Fruit fly (Drosophila melanogaster) whole organism, pupa: Measurements from ENCODE around the gene mora.

ENCODE experiments used
- CG12605 ChIP-seq: fragments of 200-800 bp; sonication (Bioruptor generic); IDR thresholded peaks from 2 replicates; pipeline ENCODE4 v1.3.6; 2022; ENCODE audit warnings: missing biosample characterization, missing genetic modification characterization
- CG17806 ChIP-seq: fragments of 200-800 bp; sonication (Bioruptor generic); optimal IDR thresholded peaks from 2 replicates; lab custom pipeline; 2018; ENCODE audit warnings: missing biosample characterization, mild to moderate bottlenecking, missing genetic modification characterization, moderate library complexity
- CG34367 ChIP-seq: fragments of 200-800 bp; sonication (Bioruptor generic); optimal IDR thresholded peaks from 2 replicates; lab custom pipeline; 2018; ENCODE audit warnings: missing biosample characterization, mild to moderate bottlenecking, missing genetic modification characterization
- CG8159 ChIP-seq: fragments of 200-800 bp; sonication (Bioruptor generic); optimal IDR thresholded peaks from 3 replicates; lab custom pipeline; 2018; ENCODE audit warnings: missing biosample characterization, mild to moderate bottlenecking, missing genetic modification characterization, moderate library complexity
- CG9948 ChIP-seq: fragments of 200-800 bp; sonication (Bioruptor generic); optimal IDR thresholded peaks from 2 replicates; lab custom pipeline; 2018; ENCODE audit warnings: missing biosample characterization, mild to moderate bottlenecking, missing genetic modification characterization, moderate library complexity
- D1 ChIP-seq: fragments of 200-800 bp; sonication (Bioruptor generic); optimal IDR thresholded peaks from 2 replicates; lab custom pipeline; 2018; ENCODE audit warnings: missing biosample characterization, mild to moderate bottlenecking, missing genetic modification characterization, moderate library complexity
- Pif1A ChIP-seq: fragments of 200-800 bp; sonication (Bioruptor generic); optimal IDR thresholded peaks from 3 replicates; lab custom pipeline; 2016; ENCODE audit warnings: missing biosample characterization, missing genetic modification characterization
- rn ChIP-seq: fragments of 200-800 bp; sonication (Bioruptor generic); IDR thresholded peaks from 2 replicates; pipeline ENCODE4 v1.3.6; 2022; ENCODE audit warnings: missing biosample characterization, missing genetic modification characterization

DNA sequence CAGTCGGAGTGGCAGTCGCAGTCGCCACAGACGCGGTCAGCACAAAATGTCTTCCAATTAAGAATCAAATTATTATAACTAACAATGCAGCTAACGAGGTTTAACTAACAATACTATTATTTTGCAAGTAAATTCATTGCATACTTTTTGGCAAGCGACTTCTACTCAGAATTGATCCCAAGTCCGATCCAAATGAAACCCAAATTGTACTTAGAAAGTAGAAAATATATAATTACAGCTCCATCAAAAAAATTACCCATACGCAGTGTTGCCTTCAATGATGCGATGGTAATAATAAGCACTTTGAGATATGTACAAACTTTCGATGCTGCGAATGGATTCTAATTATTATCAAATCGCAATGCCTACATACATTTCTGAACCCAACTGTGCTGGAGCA lies 42.4 kb upstream of the mora start:
- TF ChIP-seq D1 (no peak), CG8159 (tag; lab: Kevin White, UChicago) (peak; percentile 60), CG9948 (tag; lab: Kevin White, UChicago) (peak; percentile 53), CG12605 (GFP tag; lab: Robert Waterston, UW) (no peak), Pif1A (peak; percentile 68), CG34367 (peak; percentile 54), CG17806 (tag; lab: Kevin White, UChicago) (peak; percentile 32), rn (GFP tag; lab: Robert Waterston, UW) (no peak)
